Worm (Caenorhabditis elegans): ENCODE data around the gene dct-11.

dct-11 gene

ce11 chrX:5847268-5847667, 7.7 kb upstream of the dct-11 start:
- no peak for TF ChIP-seq cey-2 (tag; optimal IDR thresholded peaks at IDR 0.05; ENCODE audit: borderline replicate concordance, insufficient read depth)
- no peak for TF ChIP-seq R02D3.7 (tag; optimal IDR thresholded peaks at IDR 0.05)
- no peak for TF ChIP-seq unc-39 (tag; optimal IDR thresholded peaks at IDR 0.05)
- no peak for TF ChIP-seq dve-1 (tag; optimal IDR thresholded peaks at IDR 0.05; ENCODE audit: insufficient read depth)
- TF ChIP-seq dmd-8 (GFP tag; IDR thresholded peaks at IDR 0.05), result no peak
- peak; percentile 75 for TF ChIP-seq egl-43 (GFP tag; IDR thresholded peaks at IDR 0.05)
- no peak for TF ChIP-seq saeg-2 (GFP tag; IDR thresholded peaks at IDR 0.05)
- TF ChIP-seq ama-1 (optimal IDR thresholded peaks at IDR 0.05), result no peak
- TF ChIP-seq rbr-2 (tag; optimal IDR thresholded peaks at IDR 0.05), result peak; percentile 53
- no peak for TF ChIP-seq pha-4 (GFP tag; IDR thresholded peaks at IDR 0.05)
- TF ChIP-seq pha-4 (tag; optimal IDR thresholded peaks at IDR 0.05), result no peak
- no peak for TF ChIP-seq zfp-2 (tag; optimal IDR thresholded peaks at IDR 0.05)
- 0 out of 2 replicates have a peak, but pooled peaks have one; percentile 43 for TF ChIP-seq ctbp-1 (GFP tag; IDR thresholded peaks at IDR 0.05)
- 0 out of 2 replicates have a peak, but pooled peaks have one; percentile 8 for TF ChIP-seq dmd-6 (GFP tag; IDR thresholded peaks at IDR 0.05)
- peak; percentile 56; the same call in 1 of the 2 replicates for TF ChIP-seq T26A8.4 (GFP tag; IDR thresholded peaks at IDR 0.05)
- no peak for TF ChIP-seq dmd-9 (GFP tag; IDR thresholded peaks at IDR 0.05)
- TF ChIP-seq F10B5.3 (tag; optimal IDR thresholded peaks at IDR 0.05), result no peak
- peak; percentile 7 for TF ChIP-seq hlh-11 (tag; optimal IDR thresholded peaks at IDR 0.05)
- no peak for TF ChIP-seq madf-5 (GFP tag; IDR thresholded peaks at IDR 0.05)
- TF ChIP-seq tag-97 (GFP tag; IDR thresholded peaks at IDR 0.05), result no peak
- no peak for TF ChIP-seq nhr-111 (GFP tag; optimal IDR thresholded peaks at IDR 0.05)
- no peak for TF ChIP-seq spr-1 (tag; optimal IDR thresholded peaks at IDR 0.05)
- no peak for TF ChIP-seq Y75B8A.6 (GFP tag; IDR thresholded peaks at IDR 0.05)
- TF ChIP-seq hlh-30 (tag; optimal IDR thresholded peaks at IDR 0.05; ENCODE audit: insufficient read depth), result peak; percentile 24
- TF ChIP-seq aha-1 (tag), result peak; percentile 78
- no peak for TF ChIP-seq Y5F2A.4 (GFP tag; optimal IDR thresholded peaks at IDR 0.05)
- no peak for TF ChIP-seq lin-38 (GFP tag; IDR thresholded peaks at IDR 0.05)
- TF ChIP-seq hmg-1.1 (GFP tag; IDR thresholded peaks at IDR 0.05), result peak; percentile 64
- no peak for TF ChIP-seq gei-8 (GFP tag; optimal IDR thresholded peaks at IDR 0.05)
- TF ChIP-seq F37D6.2 (tag; optimal IDR thresholded peaks at IDR 0.05), result peak; percentile 16
- peak; percentile 46 for TF ChIP-seq ceh-28 (tag; optimal IDR thresholded peaks at IDR 0.05)
- no peak for TF ChIP-seq lin-29 (GFP tag; IDR thresholded peaks at IDR 0.05)
- TF ChIP-seq nhr-102 (tag; optimal IDR thresholded peaks at IDR 0.05), result no peak
- TF ChIP-seq mdl-1 (tag; optimal IDR thresholded peaks at IDR 0.05), result peak in 1 of 2 experiments; percentile 39
- no peak for TF ChIP-seq nhr-41 (GFP tag; IDR thresholded peaks at IDR 0.05)
- no peak for TF ChIP-seq lin-15B (tag; optimal IDR thresholded peaks at IDR 0.05)
- TF ChIP-seq duxl-1 (tag; optimal IDR thresholded peaks at IDR 0.05; ENCODE audit: poor library complexity), result no peak
- no peak for TF ChIP-seq D1046.2 (GFP tag; IDR thresholded peaks at IDR 0.05)
- TF ChIP-seq ceh-82 (tag; optimal IDR thresholded peaks at IDR 0.05), result no peak
- TF ChIP-seq mep-1 (tag; optimal IDR thresholded peaks at IDR 0.05), result peak; percentile 47
- TF ChIP-seq zfp-3 (GFP tag; conservative IDR thresholded peaks at IDR 0.05), result no peak
- TF ChIP-seq lsy-2 (tag; optimal IDR thresholded peaks at IDR 0.05), result peak in 1 of 2 experiments; percentile 50
- TF ChIP-seq lin-1 (GFP tag; IDR thresholded peaks at IDR 0.05), result no peak
- TF ChIP-seq mes-2 (tag; optimal IDR thresholded peaks at IDR 0.05; ENCODE audit: poor library complexity, severe bottlenecking), result peak; percentile 20

Data from whole organism, L4 larva.